Fruit fly (Drosophila melanogaster) whole organism, wandering third instar larva: ENCODE results near the gene Akt.
A peak's percentile ranks its signal among the peaks of the same experiment; 100 is the strongest.

Experiments
- Abd-B ChIP-seq: fragments of >200 bp; optimal IDR thresholded peaks from 2 replicates; lab custom pipeline; 2017; ENCODE audit warnings: missing biosample characterization, missing genetic modification characterization
- CG32264 ChIP-seq: fragments of 200-800 bp; sonication (Bioruptor generic); optimal IDR thresholded peaks from 2 replicates; lab custom pipeline; 2016; ENCODE audit warnings: missing biosample characterization, missing genetic modification characterization
- CG9705 ChIP-seq: fragments of 200-800 bp; sonication (Bioruptor generic); optimal IDR thresholded peaks from 2 replicates; lab custom pipeline; 2018; ENCODE audit warnings: missing biosample characterization, mild to moderate bottlenecking, missing genetic modification characterization
- CrebA ChIP-seq: fragments of 200-800 bp; sonication (Bioruptor generic); optimal IDR thresholded peaks from 2 replicates; lab custom pipeline; 2016; ENCODE audit warnings: missing biosample characterization, mild to moderate bottlenecking, missing genetic modification characterization, borderline replicate concordance
- Dfd ChIP-seq: fragments of >200 bp; optimal IDR thresholded peaks from 2 replicates; lab custom pipeline; 2017; ENCODE audit warnings: missing biosample characterization, missing genetic modification characterization
- Dif ChIP-seq: fragments of 200-275, 200-300 bp; sonication (Bioruptor generic); optimal IDR thresholded peaks from 2 replicates; lab custom pipeline; 2018; ENCODE audit warnings: missing biosample characterization, missing genetic modification characterization; ENCODE audit not compliant: partially characterized antibody
- GATAd ChIP-seq: sonication (Bioruptor generic); optimal IDR thresholded peaks from 2 replicates; lab custom pipeline; 2016; ENCODE audit warnings: missing biosample characterization, missing genetic modification characterization
- HLH106 ChIP-seq: fragments of 200-800 bp; optimal IDR thresholded peaks from 3 replicates; lab custom pipeline; 2019; ENCODE audit warnings: missing biosample characterization, mild to moderate bottlenecking, missing genetic modification characterization, moderate library complexity
- Hnf4 ChIP-seq: fragments of 200-800 bp; sonication (Bioruptor generic); optimal IDR thresholded peaks from 2 replicates; lab custom pipeline; 2016; ENCODE audit warnings: missing biosample characterization, mild to moderate bottlenecking, missing genetic modification characterization
- Hr83 ChIP-seq: fragments of 200-300 bp; sonication (Bioruptor generic); optimal IDR thresholded peaks from 2 replicates; lab custom pipeline; 2016; ENCODE audit warnings: missing biosample characterization, mild to moderate bottlenecking, missing genetic modification characterization, moderate library complexity; ENCODE audit not compliant: poor library complexity, severe bottlenecking
- Jra ChIP-seq: sonication (Bioruptor generic); optimal IDR thresholded peaks from 2 replicates; lab custom pipeline; 2016; ENCODE audit warnings: missing biosample characterization, missing genetic modification characterization
- Mio ChIP-seq: sonication (Bioruptor generic); optimal IDR thresholded peaks from 2 replicates; lab custom pipeline; 2016; ENCODE audit warnings: missing biosample characterization, missing genetic modification characterization
- Myc ChIP-seq: fragments of >200 bp; optimal IDR thresholded peaks from 2 replicates; lab custom pipeline; 2017
- N ChIP-seq: fragments of >200 bp; optimal IDR thresholded peaks from 2 replicates; lab custom pipeline; 2018; ENCODE audit warnings: missing biosample characterization, missing external identifiers, missing genetic modification characterization
- OdsH ChIP-seq: fragments of 200-800 bp; sonication (Bioruptor generic); optimal IDR thresholded peaks from 2 replicates; lab custom pipeline; 2016; ENCODE audit warnings: missing biosample characterization, mild to moderate bottlenecking, missing genetic modification characterization
- Rel ChIP-seq, 2 experiments: fragments of 200-800 bp; sonication (Bioruptor generic) in 1 of 2; optimal IDR thresholded peaks; 2 replicates in 1 of 2; 3 replicates in 1 of 2; lab custom pipeline; 2016 to 2019; ENCODE audit warnings: mild to moderate bottlenecking in 2 of 2, missing biosample characterization in 2 of 2, missing genetic modification characterization in 2 of 2, moderate library complexity in 1 of 2
- Sp1 ChIP-seq: fragments of 200-800 bp; sonication (Bioruptor generic); optimal IDR thresholded peaks from 3 replicates; lab custom pipeline; 2019; ENCODE audit warnings: missing biosample characterization, mild to moderate bottlenecking, missing genetic modification characterization, moderate library complexity
- Vsx2 ChIP-seq: fragments of 200-300, 225-300 bp; sonication (Bioruptor generic); optimal IDR thresholded peaks from 2 replicates; lab custom pipeline; 2018; ENCODE audit warnings: missing biosample characterization, missing genetic modification characterization; ENCODE audit not compliant: partially characterized antibody
- br ChIP-seq: fragments of 200-800 bp; sonication (Bioruptor generic); optimal IDR thresholded peaks from 2 replicates; lab custom pipeline; 2016; ENCODE audit warnings: missing biosample characterization, missing genetic modification characterization
- dmrt93B ChIP-seq: fragments of 200-800 bp; sonication (Bioruptor generic); optimal IDR thresholded peaks from 2 replicates; lab custom pipeline; 2018; ENCODE audit warnings: missing biosample characterization, mild to moderate bottlenecking, missing genetic modification characterization
- dsf ChIP-seq: sonication (Bioruptor generic); optimal IDR thresholded peaks from 2 replicates; lab custom pipeline; 2016; ENCODE audit warnings: missing biosample characterization, missing genetic modification characterization, borderline replicate concordance
- ey ChIP-seq: fragments of 200-800 bp; sonication (Bioruptor generic); optimal IDR thresholded peaks from 2 replicates; lab custom pipeline; 2016; ENCODE audit warnings: missing biosample characterization, missing genetic modification characterization
- foxo ChIP-seq, 2 experiments: fragments of 200-800 bp; sonication (Bioruptor generic); optimal IDR thresholded peaks; 2 replicates in 1 of 2; 3 replicates in 1 of 2; lab custom pipeline; 2016 to 2017; ENCODE audit warnings: missing biosample characterization in 2 of 2, missing genetic modification characterization in 2 of 2
- fru ChIP-seq: fragments of 200-800 bp; sonication (Bioruptor generic); optimal IDR thresholded peaks from 3 replicates; lab custom pipeline; 2016; ENCODE audit warnings: missing biosample characterization, mild to moderate bottlenecking, missing genetic modification characterization
- h ChIP-seq: fragments of 200-800 bp; sonication (Bioruptor generic); optimal IDR thresholded peaks from 3 replicates; lab custom pipeline; 2016; ENCODE audit warnings: missing biosample characterization, mild to moderate bottlenecking, missing genetic modification characterization
- jim ChIP-seq: fragments of 175-275, 200-325 bp; sonication (Bioruptor generic); optimal IDR thresholded peaks from 2 replicates; lab custom pipeline; 2016; ENCODE audit warnings: missing biosample characterization, mild to moderate bottlenecking, missing genetic modification characterization
- lola ChIP-seq: fragments of >200 bp; optimal IDR thresholded peaks from 2 replicates; lab custom pipeline; 2017; ENCODE audit warnings: missing biosample characterization, missing genetic modification characterization
- pan ChIP-seq: fragments of >200 bp; optimal IDR thresholded peaks from 2 replicates; lab custom pipeline; 2017
- psq ChIP-seq: fragments of 200-800 bp; sonication (Bioruptor generic); optimal IDR thresholded peaks from 3 replicates; lab custom pipeline; 2017; ENCODE audit warnings: missing biosample characterization, mild to moderate bottlenecking, missing genetic modification characterization, moderate library complexity
- rgr ChIP-seq: fragments of 200-800 bp; sonication (Bioruptor generic); optimal IDR thresholded peaks from 3 replicates; lab custom pipeline; 2016; ENCODE audit warnings: missing biosample characterization, mild to moderate bottlenecking, missing genetic modification characterization
- sage ChIP-seq: fragments of 200-800 bp; sonication (Bioruptor generic); optimal IDR thresholded peaks from 2 replicates; lab custom pipeline; 2016; ENCODE audit warnings: missing biosample characterization, mild to moderate bottlenecking, missing genetic modification characterization
- sv ChIP-seq: fragments of 200-800 bp; sonication (Bioruptor generic); optimal IDR thresholded peaks from 3 replicates; lab custom pipeline; 2016; ENCODE audit warnings: missing biosample characterization, missing genetic modification characterization
- tai ChIP-seq: sonication (Bioruptor generic); optimal IDR thresholded peaks from 2 replicates; lab custom pipeline; 2016; ENCODE audit warnings: missing biosample characterization, missing genetic modification characterization
- usp ChIP-seq: fragments of >200 bp; optimal IDR thresholded peaks from 2 replicates; lab custom pipeline; 2017; ENCODE audit warnings: missing biosample characterization, missing genetic modification characterization
- woc ChIP-seq: sonication (Bioruptor generic); optimal IDR thresholded peaks from 2 replicates; lab custom pipeline; 2016; ENCODE audit warnings: missing biosample characterization, mild to moderate bottlenecking, missing genetic modification characterization

Gene Akt

DNA sequence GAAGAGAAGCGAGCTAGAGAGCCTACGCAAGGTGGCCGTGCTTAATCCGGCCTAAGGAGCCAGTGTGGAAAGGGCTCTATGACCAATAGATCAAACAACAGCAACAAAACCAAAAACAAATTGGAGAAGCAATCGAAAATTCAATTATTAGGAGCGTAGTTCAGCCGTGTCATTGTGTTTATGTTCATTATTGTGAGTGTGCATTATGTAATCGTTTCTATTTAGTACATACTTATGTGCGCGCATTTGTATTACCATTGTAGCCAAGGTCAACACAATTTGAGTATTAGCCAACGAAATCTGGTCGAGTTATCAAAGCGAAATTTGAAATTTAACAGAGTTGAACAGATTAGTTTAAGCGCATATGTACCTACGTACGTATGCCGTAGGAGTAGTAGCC, 49.7 kb downstream of the Akt start:
- no peak for TF ChIP-seq tai (GFP tag; lab: Kevin White, UChicago)
- no peak for TF ChIP-seq HLH106 (tag; lab: Kevin White, UChicago)
- no peak for TF ChIP-seq OdsH (GFP tag; lab: Kevin White, UChicago)
- no peak for TF ChIP-seq psq (GFP tag; lab: Kevin White, UChicago)
- no peak for TF ChIP-seq Dif
- no peak for TF ChIP-seq dsf (GFP tag; lab: Kevin White, UChicago)
- no peak for TF ChIP-seq Abd-B (GFP tag; lab: Kevin White, UChicago)
- TF ChIP-seq pan (lab: Kevin White, UChicago) = no peak
- no peak for TF ChIP-seq usp (GFP tag; lab: Kevin White, UChicago)
- no peak for TF ChIP-seq dmrt93B
- TF ChIP-seq Sp1 (GFP tag; lab: Kevin White, UChicago) = no peak

dm6 chr3R:16151239-16151860, 52.3 kb downstream of the Akt start, which contains the start of gene Fer2:
TSS of gene Fer2 (minus strand) at chr3R:16151312.
- TF ChIP-seq h (GFP tag; lab: Kevin White, UChicago) (peak; percentile 17), sv (GFP tag; lab: Kevin White, UChicago) (no peak), foxo (GFP tag; optimal IDR thresholded peaks at IDR 0.05; lab: Kevin White, UChicago) (peak in 1 of 2 experiments; percentile 12), N (GFP tag; lab: Kevin White, UChicago) (no peak), Myc (lab: Kevin White, UChicago) (no peak), Vsx2 (no peak), CG32264 (no peak), dmrt93B (peak; percentile 31), HLH106 (tag; lab: Kevin White, UChicago) (peak; percentile 9), dsf (GFP tag; lab: Kevin White, UChicago) (no peak), Jra (GFP tag; lab: Kevin White, UChicago) (no peak), Sp1 (GFP tag; lab: Kevin White, UChicago) (peak; percentile 33), CrebA (GFP tag; lab: Kevin White, UChicago) (no peak), sage (GFP tag; lab: Kevin White, UChicago) (no peak)

DNA sequence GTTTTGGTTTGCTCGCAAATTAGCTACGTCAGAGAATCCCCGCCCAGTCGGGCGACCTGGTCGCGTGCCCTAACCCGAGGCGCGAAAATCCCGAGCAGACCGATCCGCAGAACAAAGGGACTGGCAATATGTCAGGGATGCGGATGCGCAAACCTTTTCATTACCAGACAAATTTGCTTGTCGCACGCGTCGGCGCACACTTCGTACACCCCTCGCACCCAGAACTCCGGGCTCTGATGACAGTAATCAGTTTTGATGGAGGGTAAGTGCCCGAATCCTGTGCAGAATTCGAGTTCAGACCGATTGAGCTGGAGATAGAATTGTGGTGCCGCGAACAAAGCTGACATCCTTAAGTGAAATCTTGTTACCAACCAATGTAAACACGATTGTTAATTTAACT, 53.3 kb downstream of the Akt start:
- TF ChIP-seq dsf (GFP tag; lab: Kevin White, UChicago) (no peak), Mio (no peak)
- TF ChIP-seq, all 38 proteins: peak for 0

DNA sequence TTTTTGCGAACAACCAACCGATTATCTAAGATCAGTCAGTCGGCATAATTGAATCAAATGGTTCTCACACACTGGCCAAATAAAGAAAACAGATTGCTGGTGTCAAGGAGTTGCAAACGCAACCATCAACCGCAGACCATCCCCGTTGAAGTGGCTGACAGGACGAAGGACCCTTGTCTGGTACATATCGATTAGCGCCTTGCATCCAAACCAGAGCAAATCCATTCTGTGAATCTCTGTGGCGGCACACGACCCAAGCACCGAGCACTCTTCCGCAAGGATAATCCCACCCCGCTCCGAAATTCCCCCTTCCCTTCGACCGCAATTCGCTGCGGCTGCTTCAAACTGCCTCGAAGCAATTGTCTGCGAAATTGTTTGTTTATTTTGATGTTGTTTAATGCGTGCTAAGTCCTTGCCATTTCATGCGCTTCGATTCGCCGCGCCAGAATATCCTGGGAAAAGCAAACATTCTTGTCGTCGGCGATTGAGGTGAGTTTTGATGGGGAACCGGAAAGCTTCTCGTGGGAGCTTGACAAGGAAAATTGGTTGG, 54.4 kb downstream of the Akt start:
- TF ChIP-seq HLH106 (tag; lab: Kevin White, UChicago) (no peak), pan (lab: Kevin White, UChicago) (no peak), lola (no peak), Mio (no peak), br (GFP tag; lab: Kevin White, UChicago) (no peak), h (GFP tag; lab: Kevin White, UChicago) (no peak), CG9705 (no peak), CG32264 (no peak), Dfd (no peak), dmrt93B (no peak), Jra (GFP tag; lab: Kevin White, UChicago) (no peak), OdsH (GFP tag; lab: Kevin White, UChicago) (no peak), Sp1 (GFP tag; lab: Kevin White, UChicago) (no peak), N (GFP tag; lab: Kevin White, UChicago) (no peak), woc (GFP tag; lab: Kevin White, UChicago) (no peak), rgr (no peak), sage (GFP tag; lab: Kevin White, UChicago) (no peak), ey (GFP tag; lab: Kevin White, UChicago) (no peak), usp (GFP tag; lab: Kevin White, UChicago) (no peak), psq (GFP tag; lab: Kevin White, UChicago) (no peak)

DNA sequence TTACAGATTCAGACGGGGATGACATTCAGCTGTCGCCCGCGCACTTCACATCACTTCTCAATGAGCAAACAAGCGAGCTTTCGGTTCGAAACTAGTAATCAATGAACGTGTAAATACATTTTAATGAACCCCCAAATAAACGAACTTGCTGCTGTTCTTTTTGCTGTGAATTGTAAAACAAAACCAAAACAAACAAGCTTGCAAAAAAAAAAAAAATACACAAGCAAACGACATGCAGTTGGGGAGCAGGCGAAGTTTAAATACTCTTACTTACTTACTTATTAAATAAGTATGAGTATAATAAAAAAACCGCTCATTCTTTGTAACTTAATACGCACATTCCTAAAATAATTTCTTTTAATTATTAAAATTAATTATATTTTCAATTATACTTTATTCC, 55.2 kb downstream of the Akt start:
- TF ChIP-seq CG32264 = peak; percentile 7
- no peak for TF ChIP-seq GATAd (GFP tag; lab: Kevin White, UChicago)
- peak; percentile 46 for TF ChIP-seq Hnf4 (GFP tag; lab: Kevin White, UChicago)
- peak; percentile 48 for TF ChIP-seq jim
- TF ChIP-seq psq (GFP tag; lab: Kevin White, UChicago) = peak; percentile 39
- TF ChIP-seq rgr = peak; percentile 77
- no peak for TF ChIP-seq ey (GFP tag; lab: Kevin White, UChicago)
- no peak for TF ChIP-seq Dfd
- TF ChIP-seq Sp1 (GFP tag; lab: Kevin White, UChicago) = peak; percentile 78
- peak; percentile 31 for TF ChIP-seq HLH106 (tag; lab: Kevin White, UChicago)
- TF ChIP-seq h (GFP tag; lab: Kevin White, UChicago) = peak; percentile 12
- peak; percentile 51 for TF ChIP-seq br (GFP tag; lab: Kevin White, UChicago)
- peak; percentile 14 for TF ChIP-seq CrebA (GFP tag; lab: Kevin White, UChicago)
- TF ChIP-seq Hr83 (GFP tag; lab: Kevin White, UChicago) = peak; percentile 50
- peak; percentile 13 for TF ChIP-seq Rel (GFP tag; optimal IDR thresholded peaks at IDR 0.05; lab: Kevin White, UChicago)
- peak; percentile 40 for TF ChIP-seq Rel (tag; optimal IDR thresholded peaks at IDR 0.05; lab: Kevin White, UChicago)
- TF ChIP-seq fru (GFP tag; lab: Kevin White, UChicago) = peak; percentile 14
- TF ChIP-seq woc (GFP tag; lab: Kevin White, UChicago) = no peak
- TF ChIP-seq OdsH (GFP tag; lab: Kevin White, UChicago) = peak; percentile 49
